Fruit fly (Drosophila melanogaster) whole organism, embryonic: ENCODE data around the gene Or98a.

ENCODE experiments used
- CG17612 ChIP-seq: fragments of 200-800 bp; sonication (Bioruptor generic); IDR thresholded peaks from 2 replicates; pipeline ENCODE4 v1.3.6; 2022; ENCODE audit warnings: missing biosample characterization, missing genetic modification characterization
- CG18619 ChIP-seq: fragments of 200-800 bp; sonication (Bioruptor generic); optimal IDR thresholded peaks from 3 replicates; lab custom pipeline; 2017; ENCODE audit warnings: missing biosample characterization, mild to moderate bottlenecking, missing genetic modification characterization
- CG3065 ChIP-seq: fragments of 200-800 bp; sonication (Bioruptor generic); optimal IDR thresholded peaks from 2 replicates; lab custom pipeline; 2016; ENCODE audit warnings: missing biosample characterization, missing genetic modification characterization
- CG34422 ChIP-seq: fragments of 200-800 bp; sonication (Bioruptor generic); IDR thresholded peaks from 3 replicates; pipeline ENCODE4 v1.3.6; 2022; ENCODE audit warnings: missing biosample characterization, missing genetic modification characterization
- CG4617 ChIP-seq: fragments of 200-800 bp; sonication (Bioruptor generic); optimal IDR thresholded peaks from 3 replicates; lab custom pipeline; 2016; ENCODE audit warnings: missing biosample characterization, missing genetic modification characterization, borderline replicate concordance
- CG9876 ChIP-seq: fragments of 200-800 bp; sonication (Bioruptor generic); optimal IDR thresholded peaks from 2 replicates; lab custom pipeline; 2016; ENCODE audit warnings: missing biosample characterization, missing genetic modification characterization
- CTCF ChIP-seq: fragments of 200-800 bp; sonication (Bioruptor generic); optimal IDR thresholded peaks from 2 replicates; lab custom pipeline; 2017; ENCODE audit warnings: missing biosample characterization, mild to moderate bottlenecking, missing genetic modification characterization, moderate library complexity
- Dll ChIP-seq: fragments of 200-800 bp; sonication (Bioruptor generic); IDR thresholded peaks from 4 replicates; pipeline ENCODE4 v1.3.6; 2022; ENCODE audit warnings: missing biosample characterization, missing genetic modification characterization; ENCODE audit not compliant: partially characterized antibody
- abd-A ChIP-seq: fragments of 200-800 bp; sonication (Bioruptor generic); optimal IDR thresholded peaks from 3 replicates; lab custom pipeline; 2019; ENCODE audit warnings: missing biosample characterization, mild to moderate bottlenecking, missing genetic modification characterization, moderate library complexity
- scrt ChIP-seq: fragments of 200-800 bp; sonication (Bioruptor generic); optimal IDR thresholded peaks from 2 replicates; lab custom pipeline; 2018; ENCODE audit warnings: missing biosample characterization, mild to moderate bottlenecking, missing genetic modification characterization, moderate library complexity
- sisA ChIP-seq: fragments of 200-800 bp; sonication (Bioruptor generic); IDR thresholded peaks from 2 replicates; pipeline ENCODE4 v1.3.6; 2022; ENCODE audit warnings: missing biosample characterization, missing genetic modification characterization
- stwl ChIP-seq: fragments of 200-800 bp; sonication (Bioruptor generic); optimal IDR thresholded peaks from 3 replicates; lab custom pipeline; 2018; ENCODE audit warnings: missing biosample characterization, mild to moderate bottlenecking, missing genetic modification characterization, moderate library complexity

Gene Or98a

DNA sequence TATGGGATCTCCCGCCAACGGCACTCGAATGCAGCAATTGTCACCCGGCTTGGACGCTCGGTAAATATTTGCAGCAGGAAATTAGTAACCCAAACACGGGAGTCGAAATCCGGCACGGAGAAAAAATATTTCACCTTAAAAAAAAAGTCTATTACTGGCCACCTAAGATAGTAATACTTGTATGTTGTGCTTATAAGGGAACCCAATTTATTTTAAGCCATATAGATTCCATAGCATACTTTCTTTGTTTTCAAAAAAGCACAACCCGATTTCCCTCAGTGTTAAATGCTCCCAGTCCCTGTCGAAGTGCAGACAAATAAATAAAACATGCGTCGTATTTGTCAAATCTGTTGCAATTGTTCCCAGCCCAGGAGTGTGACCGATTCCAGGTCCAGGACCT is 19.6 kb upstream of the Or98a start (continued):
- TF ChIP-seq CG17612, result no peak

DNA sequence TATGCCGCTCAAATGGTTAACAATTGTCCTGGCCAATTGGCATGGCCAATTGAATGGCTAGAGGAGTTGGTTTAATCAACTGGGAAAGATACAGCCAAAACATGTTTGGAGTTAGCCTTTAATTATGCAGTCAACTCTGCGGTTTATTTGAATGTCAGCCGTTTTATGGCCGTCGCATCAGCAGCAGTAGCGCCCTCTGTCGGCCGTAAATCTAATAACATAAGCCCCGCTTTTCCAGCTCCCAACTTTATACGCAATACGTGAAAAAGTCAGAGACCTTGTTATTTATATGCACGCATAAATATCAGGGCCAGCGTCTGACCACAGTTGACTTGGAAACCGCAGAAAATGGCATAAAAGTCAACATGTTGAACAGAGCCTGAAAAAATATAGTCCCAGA is 1.9 kb upstream of the Or98a start:
- TF ChIP-seq Dll (GFP tag; lab: Robert Waterston, UW) (no peak), CG4617 (GFP tag; lab: Kevin White, UChicago) (no peak), CTCF (GFP tag; lab: Kevin White, UChicago) (peak; percentile 55)

DNA sequence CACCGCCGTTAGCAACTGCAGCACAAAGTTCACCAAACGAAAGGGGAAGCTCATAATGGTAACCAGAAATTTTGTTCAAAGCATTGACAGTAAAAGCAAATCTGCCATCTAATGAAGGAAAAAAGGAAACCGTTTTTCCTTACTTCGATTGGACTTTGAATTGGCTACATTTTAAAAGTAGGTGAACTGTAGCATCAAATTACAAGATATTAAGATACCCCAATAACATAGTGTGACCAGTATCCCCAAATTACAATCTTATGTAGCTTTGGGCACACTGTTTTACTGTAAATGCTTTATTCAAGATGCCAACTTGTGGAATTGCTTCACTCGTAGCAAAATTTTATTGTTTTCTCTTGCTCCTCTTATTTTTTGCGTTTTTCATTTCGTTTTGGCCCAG is 26.5 kb downstream of the Or98a start, which contains the start of gene CG12426:
CG12426 (minus strand) TSS at position 101 of the 400 bp plus-strand sequence.
- TF ChIP-seq stwl (tag; lab: Kevin White, UChicago) (peak; percentile 41), sisA (no peak)
- TF ChIP-seq, all 482 proteins: peak for 1

DNA sequence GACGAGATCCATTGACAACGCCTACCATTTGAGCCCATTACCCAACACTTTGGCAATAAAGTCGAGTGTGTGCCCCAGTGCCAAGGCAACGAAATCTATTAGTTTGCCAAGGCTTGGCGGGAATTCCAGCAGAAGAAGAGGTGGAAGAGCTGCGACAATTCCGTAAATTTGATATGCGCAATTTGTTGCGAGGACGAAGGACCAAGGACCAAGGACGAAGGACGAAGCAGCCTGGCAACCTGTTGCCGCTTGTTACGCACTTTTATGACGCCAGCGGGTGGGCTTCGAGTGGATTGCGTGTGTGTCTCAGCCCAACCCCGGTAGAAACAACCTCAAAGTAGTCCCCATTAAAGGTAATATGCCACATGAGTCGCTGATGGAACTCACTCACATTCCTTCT is 42.4 kb downstream of the Or98a start:
- no peak for TF ChIP-seq CG18619 (GFP tag; lab: Kevin White, UChicago)
- peak; percentile 93 for TF ChIP-seq scrt
- no peak for TF ChIP-seq CG3065 (GFP tag; lab: Kevin White, UChicago)
- no peak for TF ChIP-seq CG9876 (GFP tag; lab: Kevin White, UChicago)
- TF ChIP-seq CG34422 (GFP tag; lab: Robert Waterston, UW), result 0 out of 3 replicates have a peak, but pooled peaks have one; percentile 17
- peak; percentile 89 for TF ChIP-seq abd-A (tag; lab: Kevin White, UChicago)
